Comparison of ENCODE assay signal across 2 fruit fly cellular contexts in genomic region chr2L:3507209-3508164, dm6.
TF ChIP-seq lines count a peak whose summit lies in the region.

tim (minus strand) TSS chr2L:3508119.

TF ChIP-seq in whole organism, embryonic, 481 proteins besides CTCF, POLR2A, EP300 and RAD21 (continued from another document and continues in another):
- TF ChIP-seq CG6175 (GFP tag; IDR thresholded peaks at IDR 0.05; lab: Robert Waterston, UW) (no peak), bigmax (GFP tag; optimal IDR thresholded peaks at IDR 0.05; lab: Kevin White, UChicago) (no peak), al (GFP tag; IDR thresholded peaks at IDR 0.05; lab: Robert Waterston, UW) (no peak), Spps (tag; optimal IDR thresholded peaks at IDR 0.05; lab: Kevin White, UChicago) (no peak), tll (GFP tag; optimal IDR thresholded peaks at IDR 0.05; lab: Kevin White, UChicago) (no peak), CG3163 (GFP tag; optimal IDR thresholded peaks at IDR 0.05; lab: Kevin White, UChicago) (no peak), CG6689 (GFP tag; IDR thresholded peaks at IDR 0.05; lab: Robert Waterston, UW) (0 out of 2 replicates have a peak, but pooled peaks have one; percentile 9), NFAT (GFP tag; IDR thresholded peaks at IDR 0.05; lab: Robert Waterston, UW) (0 out of 2 replicates have a peak, but pooled peaks have one; percentile 16), Doc2 (GFP tag; IDR thresholded peaks at IDR 0.05; lab: Robert Waterston, UW) (no peak), trh (GFP tag; optimal IDR thresholded peaks at IDR 0.05; lab: Kevin White, UChicago) (no peak), CG34422 (GFP tag; IDR thresholded peaks at IDR 0.05; lab: Robert Waterston, UW) (peak; percentile 53; the same call in 1 of the 3 replicates), Hmx (GFP tag; optimal IDR thresholded peaks at IDR 0.05; lab: Kevin White, UChicago) (no peak), CoRest (tag; optimal IDR thresholded peaks at IDR 0.05; lab: Kevin White, UChicago) (peak; percentile 46), Tbp (GFP tag; optimal IDR thresholded peaks at IDR 0.05; lab: Kevin White, UChicago) (no peak), Fer1 (GFP tag; optimal IDR thresholded peaks at IDR 0.05; lab: Kevin White, UChicago) (no peak), CG12769 (tag; optimal IDR thresholded peaks at IDR 0.05; lab: Kevin White, UChicago) (no peak), gro (GFP tag; optimal IDR thresholded peaks at IDR 0.05; lab: Kevin White, UChicago) (no peak), CG2116 (GFP tag; optimal IDR thresholded peaks at IDR 0.05; lab: Kevin White, UChicago) (no peak), Mrtf (GFP tag; IDR thresholded peaks at IDR 0.05; lab: Robert Waterston, UW) (no peak), CG15479 (GFP tag; optimal IDR thresholded peaks at IDR 0.05; lab: Kevin White, UChicago) (no peak), maf-S (GFP tag; optimal IDR thresholded peaks at IDR 0.05; lab: Kevin White, UChicago) (no peak), CG4360 (GFP tag; IDR thresholded peaks at IDR 0.05; lab: Robert Waterston, UW) (no peak), p53 (GFP tag; optimal IDR thresholded peaks at IDR 0.05; lab: Kevin White, UChicago) (no peak), E2f1 (GFP tag; IDR thresholded peaks at IDR 0.05; lab: Robert Waterston, UW) (no peak), CG14441 (GFP tag; IDR thresholded peaks at IDR 0.05; lab: Robert Waterston, UW) (no peak), HLH3B (GFP tag; IDR thresholded peaks at IDR 0.05; lab: Robert Waterston, UW) (0 out of 2 replicates have a peak, but pooled peaks have one; percentile 42), zf30C (GFP tag; optimal IDR thresholded peaks at IDR 0.05; lab: Kevin White, UChicago) (no peak), CG5953 (GFP tag; IDR thresholded peaks at IDR 0.05; lab: Robert Waterston, UW) (no peak), gfzf (GFP tag; optimal IDR thresholded peaks at IDR 0.05; lab: Kevin White, UChicago) (no peak), stc (GFP tag; IDR thresholded peaks at IDR 0.05; lab: Robert Waterston, UW) (no peak), CG7271 (tag; optimal IDR thresholded peaks at IDR 0.05; lab: Kevin White, UChicago) (no peak), CG10959 (GFP tag; IDR thresholded peaks at IDR 0.05; lab: Robert Waterston, UW) (no peak), Fer3 (tag; optimal IDR thresholded peaks at IDR 0.05; lab: Kevin White, UChicago) (no peak), Dip3 (GFP tag; optimal IDR thresholded peaks at IDR 0.05; lab: Kevin White, UChicago) (no peak), sqz (GFP tag; optimal IDR thresholded peaks at IDR 0.05; lab: Kevin White, UChicago) (no peak), CG5245 (GFP tag; optimal IDR thresholded peaks at IDR 0.05; lab: Kevin White, UChicago) (no peak), Fer2 (tag; optimal IDR thresholded peaks at IDR 0.05; lab: Kevin White, UChicago) (no peak), az2 (GFP tag; optimal IDR thresholded peaks at IDR 0.05; lab: Kevin White, UChicago) (peak; percentile 9), vfl (GFP tag; optimal IDR thresholded peaks at IDR 0.05; lab: Kevin White, UChicago) (no peak), CG17912 (GFP tag; optimal IDR thresholded peaks at IDR 0.05; lab: Kevin White, UChicago) (no peak), fd3F (GFP tag; optimal IDR thresholded peaks at IDR 0.05; lab: Kevin White, UChicago) (no peak), Poxn (GFP tag; IDR thresholded peaks at IDR 0.05; lab: Robert Waterston, UW) (no peak), NK7.1 (GFP tag; optimal IDR thresholded peaks at IDR 0.05; lab: Kevin White, UChicago) (no peak), Bteb2 (GFP tag; optimal IDR thresholded peaks at IDR 0.05; lab: Kevin White, UChicago) (no peak), CG7745 (tag; optimal IDR thresholded peaks at IDR 0.05; lab: Kevin White, UChicago) (no peak), CG31388 (GFP tag; optimal IDR thresholded peaks at IDR 0.05; lab: Kevin White, UChicago) (no peak), prd (optimal IDR thresholded peaks at IDR 0.05; lab: Kevin White, UChicago) (no peak), prd (GFP tag; IDR thresholded peaks at IDR 0.05; lab: Robert Waterston, UW) (no peak), ewg (GFP tag; optimal IDR thresholded peaks at IDR 0.05; lab: Kevin White, UChicago) (peak; percentile 14), CG1832 (GFP tag; optimal IDR thresholded peaks at IDR 0.05; lab: Kevin White, UChicago) (peak; percentile 59), Hsf (GFP tag; optimal IDR thresholded peaks at IDR 0.05; lab: Kevin White, UChicago) (no peak), D (optimal IDR thresholded peaks at IDR 0.05; lab: Kevin White, UChicago) (no peak), D (GFP tag; optimal IDR thresholded peaks at IDR 0.05; lab: Kevin White, UChicago) (peak; percentile 29), CG10431 (GFP tag; optimal IDR thresholded peaks at IDR 0.05; lab: Kevin White, UChicago) (no peak), fu2 (GFP tag; optimal IDR thresholded peaks at IDR 0.05; lab: Kevin White, UChicago) (no peak), sr (GFP tag; IDR thresholded peaks at IDR 0.05; lab: Robert Waterston, UW) (peak; percentile 91), YL-1 (GFP tag; optimal IDR thresholded peaks at IDR 0.05; lab: Kevin White, UChicago) (no peak), CG1603 (tag; optimal IDR thresholded peaks at IDR 0.05; lab: Kevin White, UChicago) (no peak), zfh2 (GFP tag; optimal IDR thresholded peaks at IDR 0.05; lab: Kevin White, UChicago) (no peak), CG30403 (GFP tag; optimal IDR thresholded peaks at IDR 0.05; lab: Kevin White, UChicago) (peak; percentile 57), CG2712 (tag; optimal IDR thresholded peaks at IDR 0.05; lab: Kevin White, UChicago) (no peak), BEAF-32 (GFP tag; optimal IDR thresholded peaks at IDR 0.05; lab: Kevin White, UChicago) (no peak), Hr51 (GFP tag; optimal IDR thresholded peaks at IDR 0.05; lab: Kevin White, UChicago) (no peak), chn (GFP tag; optimal IDR thresholded peaks at IDR 0.05; lab: Kevin White, UChicago) (no peak), CG3065 (GFP tag; optimal IDR thresholded peaks at IDR 0.05; lab: Kevin White, UChicago) (no peak), CG6254 (GFP tag; optimal IDR thresholded peaks at IDR 0.05; lab: Kevin White, UChicago) (peak; percentile 21), CG2199 (GFP tag; IDR thresholded peaks at IDR 0.05; lab: Robert Waterston, UW) (no peak), ci (GFP tag; IDR thresholded peaks at IDR 0.05; lab: Robert Waterston, UW) (peak; percentile 67; the same call in 2 of the 3 replicates), Hand (GFP tag; optimal IDR thresholded peaks at IDR 0.05; lab: Kevin White, UChicago) (no peak), Deaf1 (tag; optimal IDR thresholded peaks at IDR 0.05; lab: Kevin White, UChicago) (peak; percentile 72)

TF ChIP-seq in whole organism, prepupa, 60 proteins besides CTCF, POLR2A, EP300 and RAD21 (continued from another document):
- TF ChIP-seq eg (GFP tag; IDR thresholded peaks at IDR 0.05; lab: Robert Waterston, UW): peak; percentile 36; the same call in 2 of the 3 replicates
- TF ChIP-seq CG3032 (tag; optimal IDR thresholded peaks at IDR 0.05; lab: Kevin White, UChicago): no peak
- TF ChIP-seq esn (GFP tag; optimal IDR thresholded peaks at IDR 0.05; lab: Kevin White, UChicago): no peak
